Fruit fly (Drosophila melanogaster) whole organism, adult: ENCODE measurements around the gene Crys.

ENCODE experiments used
- CG11617 ChIP-seq: fragments of 200-800 bp; sonication (Bioruptor generic); optimal IDR thresholded peaks from 2 replicates; lab custom pipeline; 2017; ENCODE audit warnings: mild to moderate bottlenecking, missing biosample characterization, missing genetic modification reagents, missing genetic modification characterization
- CG12768 ChIP-seq: fragments of 200-800 bp; sonication (Bioruptor generic); optimal IDR thresholded peaks from 2 replicates; lab custom pipeline; 2017; ENCODE audit warnings: missing biosample characterization, missing genetic modification characterization, mild to moderate bottlenecking, moderate library complexity, missing genetic modification reagents
- CG14711 ChIP-seq: fragments of 200-800 bp; sonication (Bioruptor generic); optimal IDR thresholded peaks from 2 replicates; lab custom pipeline; 2018; ENCODE audit warnings: missing biosample characterization, mild to moderate bottlenecking, missing genetic modification characterization, moderate library complexity
- CG1620 ChIP-seq: fragments of 200-800 bp; sonication (Bioruptor generic); optimal IDR thresholded peaks from 2 replicates; lab custom pipeline; 2016; ENCODE audit warnings: missing biosample characterization, missing genetic modification characterization
- CG33017 ChIP-seq: fragments of 200-800 bp; sonication (Bioruptor generic); optimal IDR thresholded peaks from 2 replicates; lab custom pipeline; 2018; ENCODE audit warnings: missing biosample characterization, mild to moderate bottlenecking, missing genetic modification characterization, moderate library complexity
- CG5204 ChIP-seq: fragments of 200-800 bp; sonication (Bioruptor generic); optimal IDR thresholded peaks from 2 replicates; lab custom pipeline; 2016; ENCODE audit warnings: missing biosample characterization, missing genetic modification characterization
- CG7045 ChIP-seq: fragments of 200-800 bp; sonication (Bioruptor generic); optimal IDR thresholded peaks from 2 replicates; lab custom pipeline; 2017; ENCODE audit warnings: missing biosample characterization, mild to moderate bottlenecking, missing genetic modification characterization
- CG7101 ChIP-seq: fragments of 200-800 bp; sonication (Bioruptor generic); optimal IDR thresholded peaks from 2 replicates; lab custom pipeline; 2018; ENCODE audit warnings: missing biosample characterization, mild to moderate bottlenecking, missing genetic modification characterization, moderate library complexity
- Clk ChIP-seq: fragments of 200-800 bp; sonication (Bioruptor generic); optimal IDR thresholded peaks from 2 replicates; lab custom pipeline; 2017; ENCODE audit warnings: missing biosample characterization, missing genetic modification characterization
- Crg-1 ChIP-seq: fragments of 200-800 bp; sonication (Bioruptor generic); optimal IDR thresholded peaks from 2 replicates; lab custom pipeline; 2016; ENCODE audit warnings: missing biosample characterization, missing genetic modification characterization
- Hr96 ChIP-seq: fragments of 200-800 bp; sonication (Bioruptor generic); optimal IDR thresholded peaks from 2 replicates; lab custom pipeline; 2016; ENCODE audit warnings: missing biosample characterization, missing genetic modification characterization
- Mnt ChIP-seq: fragments of 200-800 bp; sonication (Bioruptor generic); optimal IDR thresholded peaks from 2 replicates; lab custom pipeline; 2016; ENCODE audit warnings: missing biosample characterization, mild to moderate bottlenecking, missing genetic modification characterization
- bab1 ChIP-seq: fragments of 200-800 bp; sonication (Bioruptor generic); optimal IDR thresholded peaks from 3 replicates; lab custom pipeline; 2019; ENCODE audit warnings: missing biosample characterization, mild to moderate bottlenecking, missing genetic modification characterization, moderate library complexity
- cic ChIP-seq: fragments of 200-800 bp; sonication (Bioruptor generic); optimal IDR thresholded peaks from 2 replicates; lab custom pipeline; 2017; ENCODE audit warnings: missing biosample characterization, mild to moderate bottlenecking, missing genetic modification characterization, moderate library complexity
- cnc ChIP-seq, 2 experiments: fragments of >200 bp; optimal IDR thresholded peaks; 2 replicates each; lab custom pipeline; 2017
- kay ChIP-seq: fragments of 200-800 bp; sonication (Bioruptor generic); peaks from one replicate; lab custom pipeline; 2016; ENCODE audit warnings: missing biosample characterization, missing genetic modification characterization, borderline replicate concordance
- ovo ChIP-seq: fragments of 200-800 bp; sonication (Bioruptor generic); optimal IDR thresholded peaks from 2 replicates; lab custom pipeline; 2016; ENCODE audit warnings: missing biosample characterization, missing genetic modification characterization
- pad ChIP-seq: fragments of 200-800 bp; sonication (Bioruptor generic); optimal IDR thresholded peaks from 3 replicates; lab custom pipeline; 2017; ENCODE audit warnings: missing biosample characterization, missing genetic modification characterization, mild to moderate bottlenecking, moderate library complexity, missing genetic modification reagents
- tj ChIP-seq: fragments of 200-800 bp; sonication (Bioruptor generic); optimal IDR thresholded peaks from 3 replicates; lab custom pipeline; 2017; ENCODE audit warnings: missing biosample characterization, mild to moderate bottlenecking, missing genetic modification characterization, moderate library complexity
- toe ChIP-seq: fragments of 200-800 bp; sonication (Bioruptor generic); optimal IDR thresholded peaks from 2 replicates; lab custom pipeline; 2016; ENCODE audit warnings: missing biosample characterization, missing genetic modification characterization

The Crys gene

dm6 chr2L:11934205-11934604, 9.7 kb upstream of the Crys start, which contains the start of gene Or33a:
Gene Or33a, plus strand, starts transcription at chr2L:11934505.
- TF ChIP-seq CG33017 (tag; lab: Kevin White, UChicago) (no peak), CG7101 (tag; lab: Kevin White, UChicago) (no peak), bab1 (GFP tag; lab: Kevin White, UChicago) (no peak), cic (GFP tag; lab: Kevin White, UChicago) (no peak)

DNA sequence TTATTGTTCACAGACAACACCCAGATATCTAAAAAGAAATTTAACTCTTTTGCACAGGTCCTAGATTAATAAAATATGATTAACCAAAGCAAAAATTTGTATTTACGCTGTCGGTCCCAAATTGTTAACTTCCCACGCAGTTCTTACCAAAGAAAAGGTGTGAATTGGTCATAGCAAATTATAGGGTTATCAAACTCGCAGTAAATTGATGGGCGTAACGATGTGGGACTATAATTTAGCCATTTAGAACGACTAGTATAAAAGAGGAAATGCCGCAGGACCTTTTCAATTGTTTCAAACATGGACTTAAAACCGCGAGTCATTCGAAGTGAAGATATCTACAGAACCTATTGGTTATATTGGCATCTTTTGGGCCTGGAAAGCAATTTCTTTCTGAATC, 8.0 kb upstream of the Crys start, which contains the start of gene Or33b:
Gene Or33b (plus strand): TSS at position 301 of the 400 bp plus-strand sequence.
- TF ChIP-seq toe (GFP tag; lab: Kevin White, UChicago) (no peak), Clk (GFP tag; lab: Kevin White, UChicago) (no peak), CG1620 (GFP tag; lab: Kevin White, UChicago) (no peak), kay (GFP tag; lab: Kevin White, UChicago) (no peak), ovo (GFP tag; lab: Kevin White, UChicago) (no peak), CG7045 (GFP tag; lab: Kevin White, UChicago) (no peak), CG14711 (no peak), cic (GFP tag; lab: Kevin White, UChicago) (no peak), CG5204 (GFP tag; lab: Kevin White, UChicago) (no peak), bab1 (GFP tag; lab: Kevin White, UChicago) (no peak), CG7101 (tag; lab: Kevin White, UChicago) (no peak), Mnt (no peak), tj (GFP tag; lab: Kevin White, UChicago) (no peak), CG11617 (no peak), Hr96 (GFP tag; lab: Kevin White, UChicago) (no peak), pad (GFP tag; lab: Kevin White, UChicago) (no peak), CG12768 (no peak)

DNA sequence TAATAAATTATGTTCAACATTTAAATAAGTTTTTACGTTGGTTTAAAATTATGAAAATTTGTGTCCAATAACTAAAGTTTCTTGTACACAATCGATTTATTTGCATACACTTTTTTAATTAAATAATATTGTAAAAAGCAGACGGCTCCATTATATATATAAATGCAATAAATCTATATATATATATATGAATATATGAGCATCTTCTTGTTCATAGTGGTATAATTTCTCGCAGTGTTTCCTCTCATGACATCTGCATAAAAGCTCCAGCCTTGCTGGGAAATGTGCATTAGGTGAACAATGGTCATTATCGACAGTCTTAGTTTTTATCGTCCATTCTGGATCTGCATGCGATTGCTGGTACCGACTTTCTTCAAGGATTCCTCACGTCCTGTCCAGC, 6.3 kb upstream of the Crys start, which contains the start of gene Or33c:
Gene Or33c (plus strand): TSS at position 301 of the 400 bp plus-strand sequence.
- TF ChIP-seq CG7045 (GFP tag; lab: Kevin White, UChicago): no peak
- no peak for TF ChIP-seq toe (GFP tag; lab: Kevin White, UChicago)
- TF ChIP-seq CG7101 (tag; lab: Kevin White, UChicago): no peak
- TF ChIP-seq ovo (GFP tag; lab: Kevin White, UChicago): no peak
- no peak for TF ChIP-seq Hr96 (GFP tag; lab: Kevin White, UChicago)
- no peak for TF ChIP-seq CG33017 (tag; lab: Kevin White, UChicago)
- no peak for TF ChIP-seq CG5204 (GFP tag; lab: Kevin White, UChicago)
- no peak for TF ChIP-seq kay (GFP tag; lab: Kevin White, UChicago)
- no peak for TF ChIP-seq CG12768
- no peak for TF ChIP-seq CG14711

DNA sequence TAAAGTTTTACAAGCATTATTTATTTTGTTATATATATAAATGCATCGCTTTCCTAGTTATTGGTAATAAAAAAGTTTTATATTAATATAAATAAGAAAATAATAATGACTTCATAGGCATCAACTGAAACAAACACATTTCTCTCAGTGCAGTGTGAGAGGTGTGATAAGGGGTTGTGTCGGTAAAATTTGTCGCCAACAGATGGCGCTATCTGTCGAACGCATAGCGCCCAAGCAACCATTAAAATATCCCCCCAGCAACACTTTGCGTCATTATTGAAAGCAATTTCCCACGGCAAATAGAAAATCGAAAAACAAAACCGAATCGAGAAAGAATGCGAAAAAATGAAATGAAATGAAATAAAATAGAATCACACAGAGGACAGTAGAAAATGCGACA, 3.3 kb upstream of the Crys start:
- TF ChIP-seq CG14711: no peak
- TF ChIP-seq Hr96 (GFP tag; lab: Kevin White, UChicago): no peak
- TF ChIP-seq CG5204 (GFP tag; lab: Kevin White, UChicago): no peak
- TF ChIP-seq CG12768: no peak
- no peak for TF ChIP-seq Clk (GFP tag; lab: Kevin White, UChicago)
- no peak for TF ChIP-seq CG7045 (GFP tag; lab: Kevin White, UChicago)
- TF ChIP-seq pad (GFP tag; lab: Kevin White, UChicago): no peak
- no peak for TF ChIP-seq CG1620 (GFP tag; lab: Kevin White, UChicago)
- no peak for TF ChIP-seq bab1 (GFP tag; lab: Kevin White, UChicago)
- no peak for TF ChIP-seq ovo (GFP tag; lab: Kevin White, UChicago)
- TF ChIP-seq cic (GFP tag; lab: Kevin White, UChicago): no peak
- no peak for TF ChIP-seq Mnt
- TF ChIP-seq Crg-1 (GFP tag; lab: Kevin White, UChicago): no peak
- no peak for TF ChIP-seq cnc (optimal IDR thresholded peaks at IDR 0.05; lab: Kevin White, UChicago)
- no peak for TF ChIP-seq toe (GFP tag; lab: Kevin White, UChicago)

DNA sequence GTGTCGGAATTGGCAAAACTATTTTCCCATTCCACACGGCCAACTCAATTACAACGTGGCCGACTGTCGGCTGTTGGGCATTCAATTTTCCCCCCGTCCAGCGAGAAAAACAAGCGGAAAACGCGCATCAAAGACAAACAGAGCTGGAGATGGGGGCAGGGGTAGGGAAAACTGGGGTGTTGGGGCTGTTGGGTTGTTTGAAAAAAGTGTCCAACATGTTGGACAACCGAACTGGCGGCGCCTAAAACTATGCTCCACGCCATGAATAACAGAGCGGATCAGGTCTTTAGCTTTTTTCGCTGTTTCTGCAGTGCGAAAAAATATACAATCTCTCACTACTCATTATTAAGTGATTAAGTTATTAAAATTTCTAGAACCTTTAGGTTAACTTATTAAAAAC, 1.7 kb upstream of the Crys start:
- no peak for TF ChIP-seq CG5204 (GFP tag; lab: Kevin White, UChicago)
- no peak for TF ChIP-seq CG33017 (tag; lab: Kevin White, UChicago)
- no peak for TF ChIP-seq CG7045 (GFP tag; lab: Kevin White, UChicago)
- no peak for TF ChIP-seq Mnt
- no peak for TF ChIP-seq cnc (optimal IDR thresholded peaks at IDR 0.05; lab: Kevin White, UChicago)
- no peak for TF ChIP-seq CG1620 (GFP tag; lab: Kevin White, UChicago)
- no peak for TF ChIP-seq Hr96 (GFP tag; lab: Kevin White, UChicago)
- TF ChIP-seq Clk (GFP tag; lab: Kevin White, UChicago): no peak
- no peak for TF ChIP-seq tj (GFP tag; lab: Kevin White, UChicago)

DNA sequence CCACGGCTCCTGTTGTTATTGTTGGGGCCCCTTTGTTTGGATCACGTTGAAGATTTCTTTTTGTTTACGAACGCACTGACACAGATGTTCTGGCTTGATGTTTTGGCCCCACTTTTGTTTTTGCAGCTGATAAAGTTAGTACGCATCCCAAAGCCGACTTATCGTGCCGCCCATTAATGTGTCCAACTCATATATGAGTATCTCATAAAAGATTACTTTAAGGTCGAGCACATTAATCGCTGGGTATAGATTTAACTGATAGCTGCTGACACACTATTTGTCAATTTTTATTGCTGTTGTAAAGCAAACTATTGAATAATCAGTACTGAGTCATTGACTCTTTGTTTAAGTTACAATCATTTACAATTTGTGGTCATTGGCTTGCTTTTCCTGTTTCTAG, 1.1 kb upstream of the Crys start:
- TF ChIP-seq cic (GFP tag; lab: Kevin White, UChicago) (no peak), Mnt (no peak), CG11617 (no peak), tj (GFP tag; lab: Kevin White, UChicago) (no peak), CG7045 (GFP tag; lab: Kevin White, UChicago) (no peak), ovo (GFP tag; lab: Kevin White, UChicago) (no peak), Crg-1 (GFP tag; lab: Kevin White, UChicago) (no peak), CG1620 (GFP tag; lab: Kevin White, UChicago) (no peak), kay (GFP tag; lab: Kevin White, UChicago) (no peak), Hr96 (GFP tag; lab: Kevin White, UChicago) (no peak), cnc (optimal IDR thresholded peaks at IDR 0.05; lab: Kevin White, UChicago) (no peak), Clk (GFP tag; lab: Kevin White, UChicago) (no peak), CG5204 (GFP tag; lab: Kevin White, UChicago) (no peak), CG7101 (tag; lab: Kevin White, UChicago) (no peak), bab1 (GFP tag; lab: Kevin White, UChicago) (no peak), CG12768 (no peak), CG33017 (tag; lab: Kevin White, UChicago) (no peak)
